Worm (Caenorhabditis elegans): ENCODE results near the gene flr-4.

The flr-4 gene

ce11 chrX:15092775-15093386, 3.7 kb downstream of the flr-4 start:
- peak; percentile 67 for TF ChIP-seq aha-1 (tag)
- TF ChIP-seq snpc-4 (tag; optimal IDR thresholded peaks at IDR 0.05): peak; percentile 5
- no peak for TF ChIP-seq aly-2 (tag; optimal IDR thresholded peaks at IDR 0.05)
- peak in 1 of 2 experiments; percentile 74 for TF ChIP-seq unc-62 (GFP tag; optimal IDR thresholded peaks at IDR 0.05 in 1 of 2)
- no peak for TF ChIP-seq unc-62 (tag; optimal IDR thresholded peaks at IDR 0.05)
- no peak for TF ChIP-seq unc-39 (tag; optimal IDR thresholded peaks at IDR 0.05)

- TF ChIP-seq unc-62 (GFP tag; optimal IDR thresholded peaks at IDR 0.05 in 1 of 2) (peak in 1 of 2 experiments; percentile 73), unc-62 (tag; optimal IDR thresholded peaks at IDR 0.05) (no peak), pqm-1 (tag; optimal IDR thresholded peaks at IDR 0.05) (no peak)
These were observed 5.8 kb downstream of the flr-4 start, which contains the start of gene F09B12.7 for ce11 chrX:15094973-15095372. Gene F09B12.7, minus strand, starts transcription at chrX:15095073.

- TF ChIP-seq lir-3 (tag; optimal IDR thresholded peaks at IDR 0.05) (no peak), dve-1 (tag; optimal IDR thresholded peaks at IDR 0.05; ENCODE audit: insufficient read depth) (peak; percentile 20), daf-8 (GFP tag; IDR thresholded peaks at IDR 0.05) (no peak), saeg-2 (GFP tag; IDR thresholded peaks at IDR 0.05) (no peak), ama-1 (optimal IDR thresholded peaks at IDR 0.05) (no peak), jun-1 (tag; optimal IDR thresholded peaks at IDR 0.05) (no peak), lin-15B (tag; optimal IDR thresholded peaks at IDR 0.05) (no peak), lin-29 (GFP tag; IDR thresholded peaks at IDR 0.05) (no peak), attf-4 (tag; optimal IDR thresholded peaks at IDR 0.05) (no peak), spr-1 (tag; optimal IDR thresholded peaks at IDR 0.05) (no peak), lin-1 (GFP tag; IDR thresholded peaks at IDR 0.05) (no peak), dmd-9 (GFP tag; IDR thresholded peaks at IDR 0.05) (no peak), pqm-1 (tag; optimal IDR thresholded peaks at IDR 0.05) (peak; percentile 27), dmd-8 (GFP tag; IDR thresholded peaks at IDR 0.05) (no peak), lin-38 (GFP tag; IDR thresholded peaks at IDR 0.05) (no peak), nhr-25 (tag; optimal IDR thresholded peaks at IDR 0.05; ENCODE audit: borderline replicate concordance, insufficient read depth) (no peak), snpc-4 (tag; optimal IDR thresholded peaks at IDR 0.05) (no peak), pha-4 (GFP tag; IDR thresholded peaks at IDR 0.05) (no peak), pha-4 (tag; optimal IDR thresholded peaks at IDR 0.05) (no peak), nhr-76 (tag; optimal IDR thresholded peaks at IDR 0.05) (no peak), ceh-82 (tag; optimal IDR thresholded peaks at IDR 0.05) (no peak), nhr-77 (tag; optimal IDR thresholded peaks at IDR 0.05) (no peak), snpc-1.2 (GFP tag; IDR thresholded peaks at IDR 0.05) (no peak), zip-11 (GFP tag; IDR thresholded peaks at IDR 0.05) (no peak), hif-1 (tag; optimal IDR thresholded peaks at IDR 0.05) (no peak), dmd-6 (GFP tag; IDR thresholded peaks at IDR 0.05) (peak; percentile 64), nhr-42 (GFP tag; IDR thresholded peaks at IDR 0.05) (no peak), aha-1 (tag) (peak; percentile 58), hlh-11 (tag; optimal IDR thresholded peaks at IDR 0.05) (peak; percentile 20), daf-16 (GFP tag; optimal IDR thresholded peaks at IDR 0.05) (no peak), daf-16 (tag; optimal IDR thresholded peaks at IDR 0.05) (peak; percentile 63), nhr-237 (tag; optimal IDR thresholded peaks at IDR 0.05) (no peak)
These were observed 7.1 kb downstream of the flr-4 start for ce11 chrX:15096277-15096676.

- TF ChIP-seq dmd-6 (GFP tag; IDR thresholded peaks at IDR 0.05) (peak; percentile 51), ZK546.5 (tag; optimal IDR thresholded peaks at IDR 0.05) (no peak), nhr-41 (GFP tag; IDR thresholded peaks at IDR 0.05) (no peak), mxl-3 (GFP tag; optimal IDR thresholded peaks at IDR 0.05) (no peak), nhr-77 (tag; optimal IDR thresholded peaks at IDR 0.05) (peak; percentile 10), nhr-28 (tag; optimal IDR thresholded peaks at IDR 0.05) (peak; percentile 45), daf-16 (GFP tag; optimal IDR thresholded peaks at IDR 0.05) (no peak), daf-16 (tag; optimal IDR thresholded peaks at IDR 0.05) (peak; percentile 52), hlh-11 (tag; optimal IDR thresholded peaks at IDR 0.05) (peak; percentile 27), pqm-1 (tag; optimal IDR thresholded peaks at IDR 0.05) (peak; percentile 94), dve-1 (tag; optimal IDR thresholded peaks at IDR 0.05; ENCODE audit: insufficient read depth) (peak; percentile 35)
These were observed 8.6 kb downstream of the flr-4 start, which contains the start of gene F09B12.3 for ce11 chrX:15097763-15098162. Gene F09B12.3, minus strand, starts transcription at chrX:15097954.

Data from whole organism, L4 larva.